Fruit fly (Drosophila melanogaster) whole organism, embryonic: ENCODE measurements around the gene Ice2.

ENCODE experiments used
- ATbp ChIP-seq: fragments of 200-800 bp; sonication (Bioruptor generic); optimal IDR thresholded peaks from 2 replicates; lab custom pipeline; 2017; ENCODE audit warnings: missing biosample characterization, mild to moderate bottlenecking, missing genetic modification characterization, missing genetic modification reagents
- Abd-B ChIP-seq: fragments of 200-800 bp; sonication (Bioruptor generic); optimal IDR thresholded peaks from 2 replicates; lab custom pipeline; 2018; ENCODE audit warnings: missing biosample characterization, mild to moderate bottlenecking, missing genetic modification characterization, moderate library complexity
- Adf1 ChIP-seq: fragments of 200-800 bp; sonication (Bioruptor generic); IDR thresholded peaks from 2 replicates; pipeline ENCODE4 v1.3.6; 2022; ENCODE audit warnings: missing biosample characterization, missing genetic modification characterization
- Atf6 ChIP-seq: fragments of 200-800 bp; sonication (Bioruptor generic); IDR thresholded peaks from 2 replicates; pipeline ENCODE4 v1.3.6; 2022; ENCODE audit warnings: missing biosample characterization, missing genetic modification characterization
- BEAF-32 ChIP-seq: fragments of 200-800 bp; sonication (Bioruptor generic); optimal IDR thresholded peaks from 3 replicates; lab custom pipeline; 2017; ENCODE audit warnings: missing biosample characterization, missing genetic modification characterization, mild to moderate bottlenecking, moderate library complexity, missing genetic modification reagents
- CG10274 ChIP-seq: fragments of 200-800 bp; sonication (Bioruptor generic); optimal IDR thresholded peaks from 3 replicates; lab custom pipeline; 2017; ENCODE audit warnings: missing biosample characterization, mild to moderate bottlenecking, missing genetic modification characterization
- CG11085 ChIP-seq: fragments of 200-800 bp; sonication (Bioruptor generic); IDR thresholded peaks from 2 replicates; pipeline ENCODE4 v1.3.6; 2022; ENCODE audit warnings: missing biosample characterization, missing genetic modification characterization
- CG14441 ChIP-seq: fragments of 200-800 bp; sonication (Bioruptor generic); IDR thresholded peaks from 2 replicates; pipeline ENCODE4 v1.3.6; 2022; ENCODE audit warnings: missing biosample characterization, missing genetic modification characterization
- CG15073 ChIP-seq: fragments of 200-800 bp; sonication (Bioruptor generic); optimal IDR thresholded peaks from 2 replicates; lab custom pipeline; 2016; ENCODE audit warnings: missing biosample characterization, missing genetic modification characterization
- CG15479 ChIP-seq: fragments of 200-800 bp; sonication (Bioruptor generic); optimal IDR thresholded peaks from 3 replicates; lab custom pipeline; 2019; ENCODE audit warnings: missing biosample characterization, mild to moderate bottlenecking, missing genetic modification characterization, moderate library complexity
- CG16779 ChIP-seq: fragments of 200-800 bp; sonication (Bioruptor generic); IDR thresholded peaks from 2 replicates; pipeline ENCODE4 v1.3.6; 2022; ENCODE audit warnings: missing biosample characterization, missing genetic modification characterization
- CG31224 ChIP-seq: fragments of 200-800 bp; sonication (Bioruptor generic); IDR thresholded peaks from 2 replicates; pipeline ENCODE4 v1.3.6; 2022; ENCODE audit warnings: missing biosample characterization, missing genetic modification characterization
- CG31365 ChIP-seq: fragments of 200-800 bp; sonication (Bioruptor generic); optimal IDR thresholded peaks from 2 replicates; lab custom pipeline; 2018; ENCODE audit warnings: missing biosample characterization, mild to moderate bottlenecking, missing genetic modification characterization
- CG3407 ChIP-seq: fragments of 200-800 bp; sonication (Bioruptor generic); optimal IDR thresholded peaks from 2 replicates; lab custom pipeline; 2018; ENCODE audit warnings: missing biosample characterization, mild to moderate bottlenecking, missing genetic modification characterization
- CG4360 ChIP-seq: fragments of 200-800 bp; sonication (Bioruptor generic); IDR thresholded peaks from 2 replicates; pipeline ENCODE4 v1.3.6; 2022; ENCODE audit warnings: missing biosample characterization, missing genetic modification characterization
- CG6272 ChIP-seq: fragments of 200-800 bp; sonication (Bioruptor generic); IDR thresholded peaks from 2 replicates; pipeline ENCODE4 v1.3.6; 2022; ENCODE audit warnings: missing biosample characterization, missing genetic modification characterization
- CG7745 ChIP-seq: fragments of 200-800 bp; sonication (Bioruptor generic); optimal IDR thresholded peaks from 2 replicates; lab custom pipeline; 2018; ENCODE audit warnings: missing biosample characterization, mild to moderate bottlenecking, missing genetic modification characterization, moderate library complexity
- CG9727 ChIP-seq: fragments of 200-800 bp; sonication (Bioruptor generic); optimal IDR thresholded peaks from 3 replicates; lab custom pipeline; 2017; ENCODE audit warnings: missing biosample characterization, mild to moderate bottlenecking, missing genetic modification characterization
- Dll ChIP-seq: fragments of 200-800 bp; sonication (Bioruptor generic); IDR thresholded peaks from 4 replicates; pipeline ENCODE4 v1.3.6; 2022; ENCODE audit warnings: missing biosample characterization, missing genetic modification characterization; ENCODE audit not compliant: partially characterized antibody
- Ets97D ChIP-seq: fragments of 200-800 bp; sonication (Bioruptor generic); optimal IDR thresholded peaks from 3 replicates; lab custom pipeline; 2016; ENCODE audit warnings: missing biosample characterization, missing genetic modification characterization
- Hey ChIP-seq: fragments of 200-800 bp; sonication (Bioruptor generic); optimal IDR thresholded peaks from 3 replicates; lab custom pipeline; 2018; ENCODE audit warnings: missing biosample characterization, mild to moderate bottlenecking, missing genetic modification characterization
- Hmx ChIP-seq: fragments of 200-800 bp; sonication (Bioruptor generic); optimal IDR thresholded peaks from 2 replicates; lab custom pipeline; 2016; ENCODE audit warnings: missing biosample characterization, missing genetic modification characterization
- Lpt ChIP-seq: fragments of >200 bp; optimal IDR thresholded peaks from 2 replicates; lab custom pipeline; 2018; ENCODE audit warnings: missing biosample characterization, missing genetic modification characterization
- Myb ChIP-seq: fragments of 200-800 bp; sonication (Bioruptor generic); optimal IDR thresholded peaks from 2 replicates; lab custom pipeline; 2016; ENCODE audit warnings: missing biosample characterization, missing genetic modification characterization
- NK7.1 ChIP-seq: fragments of 200-800 bp; sonication (Bioruptor generic); optimal IDR thresholded peaks from 3 replicates; lab custom pipeline; 2016; ENCODE audit warnings: missing biosample characterization, missing genetic modification characterization
- Optix ChIP-seq: fragments of 200-800 bp; sonication (Bioruptor generic); IDR thresholded peaks from 3 replicates; pipeline ENCODE4 v1.3.6; 2022; ENCODE audit warnings: missing biosample characterization, missing genetic modification characterization
- Scr ChIP-seq: fragments of 200-800 bp; sonication (Bioruptor generic); IDR thresholded peaks from 2 replicates; pipeline ENCODE4 v1.3.6; 2022; ENCODE audit warnings: missing biosample characterization, missing genetic modification characterization; ENCODE audit not compliant: partially characterized antibody
- TFAM ChIP-seq: fragments of 200-800 bp; sonication (Bioruptor generic); optimal IDR thresholded peaks from 2 replicates; lab custom pipeline; 2017; ENCODE audit warnings: missing biosample characterization, missing genetic modification characterization, inconsistent platforms
- ap ChIP-seq: fragments of 200-800 bp; sonication (Bioruptor generic); IDR thresholded peaks from 2 replicates; pipeline ENCODE4 v1.3.6; 2022; ENCODE audit warnings: missing biosample characterization, missing genetic modification characterization
- ato ChIP-seq: fragments of 200-800 bp; sonication (Bioruptor generic); IDR thresholded peaks from 2 replicates; pipeline ENCODE4 v1.3.6; 2022; ENCODE audit warnings: missing biosample characterization, missing genetic modification characterization; ENCODE audit not compliant: partially characterized antibody
- cg ChIP-seq: fragments of 200-800 bp; sonication (Bioruptor generic); optimal IDR thresholded peaks from 3 replicates; lab custom pipeline; 2019; ENCODE audit warnings: missing biosample characterization, mild to moderate bottlenecking, missing genetic modification characterization, moderate library complexity
- crc ChIP-seq: fragments of 200-800 bp; sonication (Bioruptor generic); optimal IDR thresholded peaks from 2 replicates; lab custom pipeline; 2016; ENCODE audit warnings: missing biosample characterization, missing genetic modification characterization
- emc ChIP-seq: fragments of 200-800 bp; sonication (Bioruptor generic); optimal IDR thresholded peaks from 2 replicates; lab custom pipeline; 2016; ENCODE audit warnings: missing biosample characterization, missing genetic modification characterization
- ems ChIP-seq: fragments of 200-800 bp; sonication (Bioruptor generic); optimal IDR thresholded peaks from 3 replicates; lab custom pipeline; 2016; ENCODE audit warnings: missing biosample characterization, missing genetic modification characterization
- esg ChIP-seq: fragments of 200-800 bp; sonication (Bioruptor generic); conservative IDR thresholded peaks from 2 replicates; pipeline ENCODE4 v1.3.6; 2022; ENCODE audit warnings: missing biosample characterization, missing genetic modification characterization
- eyg ChIP-seq: fragments of 200-800 bp; sonication (Bioruptor generic); optimal IDR thresholded peaks from 3 replicates; lab custom pipeline; 2016; ENCODE audit warnings: missing biosample characterization, missing genetic modification characterization
- hbn ChIP-seq: fragments of 200-800 bp; sonication (Bioruptor generic); IDR thresholded peaks from 2 replicates; pipeline ENCODE4 v1.3.6; 2022; ENCODE audit warnings: missing biosample characterization, missing genetic modification characterization; ENCODE audit not compliant: partially characterized antibody
- insv ChIP-seq, 2 experiments: fragments of 200-800 bp; sonication (Bioruptor generic); optimal IDR thresholded peaks; 3 replicates each; lab custom pipeline; 2016 to 2018; ENCODE audit warnings: missing biosample characterization in 2 of 2, missing genetic modification characterization in 2 of 2
- jumu ChIP-seq: fragments of 200-800 bp; sonication (Bioruptor generic); optimal IDR thresholded peaks from 3 replicates; lab custom pipeline; 2016; ENCODE audit warnings: missing biosample characterization, missing genetic modification characterization
- knrl ChIP-seq: fragments of 200-800 bp; sonication (Bioruptor generic); IDR thresholded peaks from 3 replicates; pipeline ENCODE4 v1.3.6; 2022; ENCODE audit warnings: missing biosample characterization, missing genetic modification characterization; ENCODE audit not compliant: partially characterized antibody
- lab ChIP-seq: fragments of 200-800 bp; sonication (Bioruptor generic); optimal IDR thresholded peaks from 3 replicates; lab custom pipeline; 2017; ENCODE audit warnings: missing biosample characterization, missing genetic modification characterization, mild to moderate bottlenecking, moderate library complexity, missing genetic modification reagents
- luna ChIP-seq: fragments of 200-800 bp; sonication (Bioruptor generic); optimal IDR thresholded peaks from 2 replicates; lab custom pipeline; 2016; ENCODE audit warnings: missing biosample characterization, missing genetic modification characterization
- ro ChIP-seq: fragments of 200-800 bp; sonication (Bioruptor generic); IDR thresholded peaks from 2 replicates; pipeline ENCODE4 v1.3.6; 2022; ENCODE audit warnings: missing biosample characterization, missing genetic modification characterization
- sens ChIP-seq: fragments of 200-800 bp; sonication (Bioruptor generic); peaks from one replicate; lab custom pipeline; 2016; ENCODE audit warnings: missing biosample characterization, missing genetic modification characterization
- slbo ChIP-seq: fragments of 200-800 bp; sonication (Bioruptor generic); IDR thresholded peaks from 2 replicates; pipeline ENCODE4 v1.3.6; 2022; ENCODE audit warnings: missing biosample characterization, missing genetic modification characterization
- so ChIP-seq: fragments of 200-800 bp; sonication (Bioruptor generic); IDR thresholded peaks from 3 replicates; pipeline ENCODE4 v1.3.6; 2022; ENCODE audit warnings: missing biosample characterization, missing genetic modification characterization
- tap ChIP-seq: fragments of 200-800 bp; optimal IDR thresholded peaks from 3 replicates; lab custom pipeline; 2019; ENCODE audit warnings: missing biosample characterization, mild to moderate bottlenecking, missing genetic modification characterization, moderate library complexity
- tna ChIP-seq: fragments of 200-800 bp; sonication (Bioruptor generic); IDR thresholded peaks from 2 replicates; pipeline ENCODE4 v1.3.6; 2022; ENCODE audit warnings: missing biosample characterization, missing genetic modification characterization; ENCODE audit not compliant: partially characterized antibody
- trem ChIP-seq: fragments of 200-800 bp; optimal IDR thresholded peaks from 3 replicates; lab custom pipeline; 2019; ENCODE audit warnings: missing biosample characterization, mild to moderate bottlenecking, missing genetic modification characterization, moderate library complexity
- trh ChIP-seq: fragments of 200-800 bp; sonication (Bioruptor generic); optimal IDR thresholded peaks from 2 replicates; lab custom pipeline; 2016; ENCODE audit warnings: missing biosample characterization, missing genetic modification characterization
- unc-4 ChIP-seq: fragments of 200-800 bp; sonication (Bioruptor generic); IDR thresholded peaks from 2 replicates; pipeline ENCODE4 v1.3.6; 2022; ENCODE audit warnings: missing biosample characterization, missing genetic modification characterization; ENCODE audit not compliant: partially characterized antibody
- usp ChIP-seq: fragments of >200 bp; optimal IDR thresholded peaks from 2 replicates; lab custom pipeline; 2017; ENCODE audit warnings: missing biosample characterization, missing genetic modification characterization

Ice2 gene

DNA sequence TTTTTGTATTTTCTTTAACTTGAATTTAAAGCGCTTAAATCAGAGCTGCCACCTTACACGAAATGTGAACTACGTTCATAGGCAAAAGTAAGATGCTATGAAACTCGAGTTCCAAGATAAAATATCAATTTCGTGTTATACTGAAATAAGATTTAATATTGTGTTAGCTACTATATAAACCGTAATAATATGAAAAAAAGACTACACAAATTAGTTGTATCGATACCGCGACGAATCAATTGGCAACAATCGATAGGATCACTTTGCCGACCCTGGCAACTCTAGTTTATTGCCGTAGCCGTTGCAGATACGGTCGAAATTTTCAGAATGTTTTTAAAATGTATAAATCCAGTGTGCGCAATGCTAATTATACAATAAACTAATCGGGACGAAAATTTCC is 10.4 kb downstream of the Ice2 start, which contains the start of gene SNF4Agamma (continued):
- TF ChIP-seq eyg (GFP tag; lab: Kevin White, UChicago): no peak
- TF ChIP-seq Scr (GFP tag; lab: Robert Waterston, UW): peak; percentile 77
- peak; percentile 9; the same call in 1 of the 2 replicates for TF ChIP-seq ato (GFP tag; lab: Robert Waterston, UW)
- TF ChIP-seq Abd-B (GFP tag; lab: Kevin White, UChicago): peak; percentile 70
- peak; percentile 88 for TF ChIP-seq Dll (GFP tag; lab: Robert Waterston, UW)
- peak; percentile 17 for TF ChIP-seq ems (GFP tag; lab: Kevin White, UChicago)
- TF ChIP-seq CG15073 (GFP tag; lab: Kevin White, UChicago): no peak
- no peak for TF ChIP-seq CG15479 (GFP tag; lab: Kevin White, UChicago)
- TF ChIP-seq hbn (GFP tag; lab: Robert Waterston, UW): peak; percentile 63
- TF ChIP-seq crc (GFP tag; lab: Kevin White, UChicago): no peak
- no peak for TF ChIP-seq jumu (GFP tag; lab: Kevin White, UChicago)
- no peak for TF ChIP-seq CG9727 (GFP tag; lab: Kevin White, UChicago)
- TF ChIP-seq Hmx (GFP tag; lab: Kevin White, UChicago): no peak
- TF ChIP-seq tna (GFP tag; lab: Robert Waterston, UW): no peak
- TF ChIP-seq luna: no peak
- no peak for TF ChIP-seq ap (GFP tag; lab: Robert Waterston, UW)
- no peak for TF ChIP-seq CG3407 (GFP tag; lab: Kevin White, UChicago)
- TF ChIP-seq ATbp (GFP tag; lab: Kevin White, UChicago): no peak
- no peak for TF ChIP-seq CG11085 (GFP tag; lab: Robert Waterston, UW)
- no peak for TF ChIP-seq Adf1 (GFP tag; lab: Robert Waterston, UW)
- TF ChIP-seq CG31365 (tag; lab: Kevin White, UChicago): no peak
- no peak for TF ChIP-seq NK7.1 (GFP tag; lab: Kevin White, UChicago)
- no peak for TF ChIP-seq cg (GFP tag; lab: Kevin White, UChicago)
- no peak for TF ChIP-seq Optix
- TF ChIP-seq so (GFP tag; lab: Robert Waterston, UW): no peak
- TF ChIP-seq Lpt (GFP tag; lab: Kevin White, UChicago): no peak
- TF ChIP-seq insv (GFP tag; optimal IDR thresholded peaks at IDR 0.05; lab: Kevin White, UChicago): peak in 1 of 2 experiments; percentile 58
- peak; percentile 77 for TF ChIP-seq knrl (GFP tag; lab: Robert Waterston, UW)
- TF ChIP-seq CG16779 (GFP tag; lab: Robert Waterston, UW): no peak
- TF ChIP-seq CG4360 (GFP tag; lab: Robert Waterston, UW): no peak
- no peak for TF ChIP-seq lab (GFP tag; lab: Kevin White, UChicago)
- TF ChIP-seq CG10274: no peak
- peak; percentile 54 for TF ChIP-seq Ets97D (GFP tag; lab: Kevin White, UChicago)
- TF ChIP-seq Hey: no peak
- TF ChIP-seq esg (GFP tag; lab: Robert Waterston, UW): 0 out of 2 replicates have a peak, but pooled peaks have one; percentile 16
- TF ChIP-seq BEAF-32 (GFP tag; lab: Kevin White, UChicago): peak; percentile 79
- no peak for TF ChIP-seq CG6272 (GFP tag; lab: Robert Waterston, UW)
- TF ChIP-seq Atf6 (GFP tag; lab: Robert Waterston, UW): peak; percentile 41; the same call in 1 of the 2 replicates
- peak; percentile 90 for TF ChIP-seq sens (GFP tag; lab: Kevin White, UChicago)
- TF ChIP-seq Myb (GFP tag; lab: Kevin White, UChicago): peak; percentile 80
- TF ChIP-seq usp: no peak
- TF ChIP-seq CG7745 (tag; lab: Kevin White, UChicago): no peak
- TF ChIP-seq trem (tag; lab: Kevin White, UChicago): peak; percentile 63
- TF ChIP-seq trh (GFP tag; lab: Kevin White, UChicago): no peak
- no peak for TF ChIP-seq emc (GFP tag; lab: Kevin White, UChicago)
- TF ChIP-seq CG14441 (GFP tag; lab: Robert Waterston, UW): no peak
- no peak for TF ChIP-seq TFAM (GFP tag; lab: Kevin White, UChicago)
- TF ChIP-seq tap: peak; percentile 10
- TF ChIP-seq unc-4 (GFP tag; lab: Robert Waterston, UW): peak; percentile 78
- peak; percentile 43; the same call in 1 of the 2 replicates for TF ChIP-seq slbo
- no peak for TF ChIP-seq ro (GFP tag; lab: Robert Waterston, UW)
- 0 out of 2 replicates have a peak, but pooled peaks have one; percentile 5 for TF ChIP-seq CG31224 (GFP tag; lab: Robert Waterston, UW)
